Fruit fly (Drosophila melanogaster): ENCODE results near the gene CG11722.

The CG11722 gene

dm6 chr3R:10087206-10087927 is 42.0 kb upstream of the CG11722 start (continued):
- TF ChIP-seq shn (GFP tag; optimal IDR thresholded peaks at IDR 0.05): peak; percentile 31
- peak; percentile 44 to 59 for TF ChIP-seq Hr51 (GFP tag; optimal IDR thresholded peaks at IDR 0.05)
- TF ChIP-seq insv (GFP tag; optimal IDR thresholded peaks at IDR 0.05): no peak
- peak; percentile 35 for TF ChIP-seq luna (GFP tag; optimal IDR thresholded peaks at IDR 0.05)
- no peak for TF ChIP-seq bowl (GFP tag; IDR thresholded peaks at IDR 0.05)
- TF ChIP-seq CG9817 (tag; optimal IDR thresholded peaks at IDR 0.05): peak; percentile 28
- TF ChIP-seq nom (GFP tag; optimal IDR thresholded peaks at IDR 0.05): peak; percentile 61
- TF ChIP-seq CG4328 (GFP tag; optimal IDR thresholded peaks at IDR 0.05): no peak
- TF ChIP-seq Oaz (GFP tag; IDR thresholded peaks at IDR 0.05): peak; percentile 46; the same call in 1 of the 2 replicates
- peak; percentile 46 for TF ChIP-seq sug (tag; optimal IDR thresholded peaks at IDR 0.05)
- peak in 1 of 2 experiments; percentile 86 for TF ChIP-seq eve (GFP tag; optimal IDR thresholded peaks at IDR 0.05)
- TF ChIP-seq Ravus (GFP tag; IDR thresholded peaks at IDR 0.05): peak; percentile 4; the same call in 1 of the 2 replicates
- peak; percentile 80 for TF ChIP-seq dysf (GFP tag; IDR thresholded peaks at IDR 0.05)
- TF ChIP-seq az2 (GFP tag; optimal IDR thresholded peaks at IDR 0.05): peak; percentile 68
- TF ChIP-seq CG8089 (GFP tag; optimal IDR thresholded peaks at IDR 0.05): peak; percentile 38
- peak; percentile 22 for TF ChIP-seq CG13424 (tag; optimal IDR thresholded peaks at IDR 0.05)
- TF ChIP-seq ham (GFP tag; IDR thresholded peaks at IDR 0.05): no peak
- no peak for TF ChIP-seq CG16813 (GFP tag; IDR thresholded peaks at IDR 0.05; ENCODE audit: partially characterized antibody)
- no peak for TF ChIP-seq Scr (GFP tag; IDR thresholded peaks at IDR 0.05; ENCODE audit: partially characterized antibody)
- peak; percentile 47 for TF ChIP-seq Atf-2 (GFP tag; optimal IDR thresholded peaks at IDR 0.05)
- TF ChIP-seq Dfd (GFP tag; optimal IDR thresholded peaks at IDR 0.05): peak in 1 of 2 experiments; percentile 52
- no peak for TF ChIP-seq vfl (GFP tag; optimal IDR thresholded peaks at IDR 0.05)
- no peak for TF ChIP-seq CG9437 (GFP tag; optimal IDR thresholded peaks at IDR 0.05)
- peak; percentile 64 for TF ChIP-seq tio (GFP tag; optimal IDR thresholded peaks at IDR 0.05)
- TF ChIP-seq CG5245 (GFP tag; optimal IDR thresholded peaks at IDR 0.05): peak; percentile 12
- TF ChIP-seq klu (GFP tag; IDR thresholded peaks at IDR 0.05): peak; percentile 60
- TF ChIP-seq H2.0 (GFP tag; IDR thresholded peaks at IDR 0.05): peak; percentile 67
- TF ChIP-seq NC2α (GFP tag; optimal IDR thresholded peaks at IDR 0.05): peak; percentile 15
- TF ChIP-seq dm (GFP tag; optimal IDR thresholded peaks at IDR 0.05): peak; percentile 32
- peak; percentile 55 for TF ChIP-seq CG16863 (GFP tag; optimal IDR thresholded peaks at IDR 0.05)
- peak; percentile 74 for TF ChIP-seq tgo (GFP tag; IDR thresholded peaks at IDR 0.05)
- peak; percentile 43 for TF ChIP-seq CG3407 (GFP tag; optimal IDR thresholded peaks at IDR 0.05)
- TF ChIP-seq stc (GFP tag; IDR thresholded peaks at IDR 0.05): peak; percentile 76
- TF ChIP-seq CG34376 (GFP tag; optimal IDR thresholded peaks at IDR 0.05): no peak
- TF ChIP-seq CG2129 (GFP tag; IDR thresholded peaks at IDR 0.05; ENCODE audit: partially characterized antibody): no peak
- TF ChIP-seq Sry-β (GFP tag; optimal IDR thresholded peaks at IDR 0.05): no peak
- no peak for TF ChIP-seq CrebB (tag; optimal IDR thresholded peaks at IDR 0.05)
- no peak for TF ChIP-seq Hr39 (optimal IDR thresholded peaks at IDR 0.05)
- peak; percentile 21 for TF ChIP-seq Chrac-16 (GFP tag; optimal IDR thresholded peaks at IDR 0.05)
- no peak for TF ChIP-seq Elba2 (GFP tag; optimal IDR thresholded peaks at IDR 0.05)
- peak; percentile 15 for TF ChIP-seq Hand (GFP tag; optimal IDR thresholded peaks at IDR 0.05)
- no peak for TF ChIP-seq hbn (GFP tag; IDR thresholded peaks at IDR 0.05; ENCODE audit: partially characterized antibody)
- TF ChIP-seq jigr1 (GFP tag; IDR thresholded peaks at IDR 0.05): no peak
- TF ChIP-seq Rfx (GFP tag; IDR thresholded peaks at IDR 0.05): peak; percentile 77
- no peak for TF ChIP-seq CG2202 (tag; optimal IDR thresholded peaks at IDR 0.05)
- TF ChIP-seq bsh (GFP tag; optimal IDR thresholded peaks at IDR 0.05): peak; percentile 59 to 78
- no peak for TF ChIP-seq CG17912 (GFP tag; optimal IDR thresholded peaks at IDR 0.05)
- TF ChIP-seq CG14050 (GFP tag; IDR thresholded peaks at IDR 0.05): peak; percentile 39; the same call in 2 of the 3 replicates
- TF ChIP-seq peb (GFP tag; IDR thresholded peaks at IDR 0.05): 0 out of 2 replicates have a peak, but pooled peaks have one; percentile 11
- TF ChIP-seq Rx (GFP tag; IDR thresholded peaks at IDR 0.05): peak; percentile 54

Measured in whole organism, embryonic.